Worm (Caenorhabditis elegans): Measurements from ENCODE around the gene Y45F10A.7.

Y45F10A.7 gene

DNA sequence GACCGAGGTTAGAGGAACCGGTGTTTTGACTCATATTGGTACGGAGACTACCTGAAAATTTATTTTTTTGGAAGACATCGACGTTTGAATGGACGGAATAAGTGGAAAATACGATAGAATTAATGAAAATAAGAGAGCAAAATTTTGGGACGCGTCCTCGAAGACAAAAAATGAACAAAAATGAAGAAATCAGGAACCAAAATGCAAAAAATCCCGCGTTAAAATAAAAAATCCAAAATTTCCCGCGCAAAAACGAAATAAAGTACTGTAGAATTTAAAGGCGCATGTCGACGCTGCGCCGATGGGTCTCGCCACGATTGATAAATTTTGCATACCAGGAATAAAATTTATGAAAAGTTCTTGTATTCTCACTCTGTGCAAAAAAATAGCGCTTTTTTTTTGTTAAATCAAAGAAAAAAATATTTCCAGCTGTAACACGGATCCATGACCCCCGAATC is 19.8 kb downstream of the Y45F10A.7 start, which contains the start of gene puf-3:
puf-3 (minus strand) TSS at position 51 of the 458 bp plus-strand sequence.
- TF ChIP-seq ceh-82 (tag; optimal IDR thresholded peaks at IDR 0.05) (no peak), lin-15B (tag; optimal IDR thresholded peaks at IDR 0.05) (no peak), daf-12 (tag; optimal IDR thresholded peaks at IDR 0.05) (no peak), fkh-2 (tag; optimal IDR thresholded peaks at IDR 0.05) (no peak), nhr-76 (tag; optimal IDR thresholded peaks at IDR 0.05) (no peak), nhr-67 (tag; optimal IDR thresholded peaks at IDR 0.05) (no peak)

- TF ChIP-seq ama-1 (optimal IDR thresholded peaks at IDR 0.05), result peak; percentile 11
- no peak for TF ChIP-seq jun-1 (tag; optimal IDR thresholded peaks at IDR 0.05)
Measured at ce11 chrIV:13513010-13513409, 20.6 kb downstream of the Y45F10A.7 start.

DNA sequence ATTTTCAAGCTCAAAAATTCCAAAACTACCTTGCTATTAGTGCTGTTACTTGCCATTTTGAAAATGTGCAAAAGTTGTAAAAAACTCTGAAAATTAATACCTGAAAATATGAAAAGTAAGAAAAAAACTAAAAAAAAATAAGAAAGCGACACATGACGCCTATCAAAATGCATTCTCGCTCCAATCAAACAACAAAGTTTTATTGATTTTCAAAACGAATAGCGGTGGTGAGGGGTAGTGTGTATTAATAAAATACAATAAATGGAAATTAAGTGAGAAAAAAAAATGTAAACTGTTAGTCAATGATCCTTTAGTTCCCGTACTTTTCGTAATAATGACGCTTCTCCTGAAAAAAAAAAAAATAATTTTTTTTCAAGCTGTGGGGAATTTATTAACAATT is 29.4 kb downstream of the Y45F10A.7 start, which contains the start of gene dcap-2:
dcap-2 (minus strand) TSS at position 86 of the 400 bp plus-strand sequence.
- TF ChIP-seq hmg-11 (tag; optimal IDR thresholded peaks at IDR 0.05) (peak; percentile 71), ceh-16 (tag; optimal IDR thresholded peaks at IDR 0.05) (no peak), lin-15B (tag; optimal IDR thresholded peaks at IDR 0.05) (peak; percentile 8), ceh-28 (tag; optimal IDR thresholded peaks at IDR 0.05) (peak; percentile 35), pha-4 (tag; optimal IDR thresholded peaks at IDR 0.05) (peak; percentile 68), nfya-1 (tag; optimal IDR thresholded peaks at IDR 0.05; ENCODE audit: insufficient read depth) (peak; percentile 46), nhr-67 (tag; optimal IDR thresholded peaks at IDR 0.05) (no peak), elt-1 (tag; optimal IDR thresholded peaks at IDR 0.05) (no peak)

DNA sequence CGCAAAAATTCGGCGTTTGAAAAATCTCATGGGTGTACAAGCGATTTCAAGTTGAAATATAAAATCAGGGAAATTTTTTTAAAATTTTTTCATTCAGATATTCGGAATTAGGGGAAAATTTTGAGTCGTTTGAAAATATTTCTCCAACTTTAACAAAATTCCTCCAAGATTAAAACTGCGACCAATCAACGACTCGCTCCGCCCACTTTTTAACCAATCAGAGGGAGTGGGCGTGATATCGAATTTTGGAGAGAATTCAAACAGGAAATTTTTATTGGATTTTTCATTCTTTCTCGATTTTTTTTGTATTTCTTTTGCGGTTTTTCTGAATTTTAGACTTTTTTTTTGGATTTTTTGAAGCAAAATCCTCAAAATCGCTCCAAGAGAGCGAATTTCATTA is 32.9 kb downstream of the Y45F10A.7 start:
- TF ChIP-seq tbx-2 (tag; optimal IDR thresholded peaks at IDR 0.05), result no peak
- peak; percentile 87 for TF ChIP-seq nfya-1 (tag; optimal IDR thresholded peaks at IDR 0.05; ENCODE audit: insufficient read depth)
- no peak for TF ChIP-seq fos-1 (tag; optimal IDR thresholded peaks at IDR 0.05)
- no peak for TF ChIP-seq nhr-43 (tag; optimal IDR thresholded peaks at IDR 0.05; ENCODE audit: poor library complexity, severe bottlenecking)
- no peak for TF ChIP-seq nhr-67 (tag; optimal IDR thresholded peaks at IDR 0.05)

ce11 chrIV:13538901-13539300 is 46.5 kb downstream of the Y45F10A.7 start:
- TF ChIP-seq sea-2 (GFP tag; optimal IDR thresholded peaks at IDR 0.05) (no peak), ztf-4 (tag; optimal IDR thresholded peaks at IDR 0.05) (no peak), ceh-82 (tag; optimal IDR thresholded peaks at IDR 0.05) (no peak), elt-1 (tag; optimal IDR thresholded peaks at IDR 0.05) (no peak), skn-1 (tag; optimal IDR thresholded peaks at IDR 0.05) (no peak), pqm-1 (tag; optimal IDR thresholded peaks at IDR 0.05) (no peak), elt-3 (tag; optimal IDR thresholded peaks at IDR 0.05) (no peak), egl-5 (tag; optimal IDR thresholded peaks at IDR 0.05) (no peak), snpc-4 (tag; optimal IDR thresholded peaks at IDR 0.05) (no peak), elt-2 (tag; optimal IDR thresholded peaks at IDR 0.05) (no peak), ama-1 (optimal IDR thresholded peaks at IDR 0.05) (no peak), mml-1 (tag; optimal IDR thresholded peaks at IDR 0.05) (no peak), ZK546.5 (tag; optimal IDR thresholded peaks at IDR 0.05) (no peak), eor-1 (tag; optimal IDR thresholded peaks at IDR 0.05) (no peak), lin-39 (tag; optimal IDR thresholded peaks at IDR 0.05) (no peak), nhr-11 (tag; optimal IDR thresholded peaks at IDR 0.05) (no peak), nfya-1 (tag; optimal IDR thresholded peaks at IDR 0.05; ENCODE audit: insufficient read depth) (no peak), nhr-25 (tag; optimal IDR thresholded peaks at IDR 0.05) (no peak)

- TF ChIP-seq nhr-23 (tag; optimal IDR thresholded peaks at IDR 0.05), result no peak
- TF ChIP-seq fkh-10 (GFP tag; optimal IDR thresholded peaks at IDR 0.05), result no peak
- no peak for TF ChIP-seq nfya-1 (tag; optimal IDR thresholded peaks at IDR 0.05; ENCODE audit: insufficient read depth)
- no peak for TF ChIP-seq ZK546.5 (tag; optimal IDR thresholded peaks at IDR 0.05)
- no peak for TF ChIP-seq elt-1 (tag; optimal IDR thresholded peaks at IDR 0.05)
- TF ChIP-seq nhr-76 (tag; optimal IDR thresholded peaks at IDR 0.05), result no peak
Measured at ce11 chrIV:13540165-13540564, 47.8 kb downstream of the Y45F10A.7 start, which contains the start of gene rsd-2. Gene rsd-2 (minus strand): TSS chrIV:13540265.

Measured in whole organism, L3 larva.